Worm (Caenorhabditis elegans) whole organism, late embryonic: ENCODE measurements around the gene irld-42.

Experiments used
- ceh-14 ChIP-seq: sonication (generic microtip); optimal IDR thresholded peaks from 2 replicates; lab custom pipeline; 2016; ENCODE audit warnings: missing genotype, missing genetic modification characterization, missing compliant biosample characterization
- dve-1 ChIP-seq: sonication (generic microtip); optimal IDR thresholded peaks from 2 replicates; lab custom pipeline; 2017; ENCODE audit warnings: antibody characterized with exemption, mild to moderate bottlenecking, missing genetic modification characterization, missing compliant biosample characterization
- hlh-15 ChIP-seq: sonication (generic microtip); optimal IDR thresholded peaks from 2 replicates; lab custom pipeline; 2016; ENCODE audit warnings: missing genetic modification characterization, missing compliant biosample characterization
- hlh-6 ChIP-seq: sonication (generic microtip); optimal IDR thresholded peaks from 2 replicates; lab custom pipeline; 2016; ENCODE audit warnings: missing genotype, missing genetic modification characterization, missing compliant biosample characterization
- nhr-11 ChIP-seq: fragments of 150-350 bp; optimal IDR thresholded peaks from 2 replicates; lab custom pipeline; 2014; ENCODE audit warnings: missing biosample characterization, missing genetic modification characterization
- rnt-1 ChIP-seq: sonication (generic microtip); optimal IDR thresholded peaks from 2 replicates; lab custom pipeline; 2016; ENCODE audit warnings: missing genetic modification characterization, missing compliant biosample characterization
- tbx-7 ChIP-seq: sonication (generic microtip); optimal IDR thresholded peaks from 2 replicates; lab custom pipeline; 2016; ENCODE audit warnings: missing genotype, missing genetic modification characterization, missing compliant biosample characterization
- unc-55 ChIP-seq: sonication (generic microtip); optimal IDR thresholded peaks from 2 replicates; lab custom pipeline; 2017; ENCODE audit warnings: missing biosample characterization, missing genetic modification reagents, missing genetic modification characterization

DNA sequence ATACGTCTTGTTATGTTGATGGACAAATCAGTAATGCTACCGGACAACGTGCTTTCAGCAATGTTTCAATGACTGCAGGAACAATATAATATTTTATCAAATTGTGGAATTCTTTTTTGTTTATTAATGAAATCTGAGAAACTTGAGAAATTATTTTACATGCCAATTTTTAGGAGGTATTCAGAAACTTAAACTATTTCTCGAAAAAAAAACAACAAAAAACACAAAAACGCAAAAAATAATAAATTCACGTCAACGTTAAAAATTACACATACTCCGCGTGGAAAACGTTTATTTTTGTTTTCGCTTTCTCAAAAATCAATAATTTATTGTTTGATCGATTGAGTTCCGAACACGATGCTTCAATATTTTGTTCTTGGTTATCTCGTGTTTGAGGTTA, 26.1 kb upstream of the irld-42 start, which contains the start of gene Y46H3D.1:
- TF ChIP-seq unc-55 (GFP tag; lab: Kevin White, UChicago) (no peak), hlh-6 (tag; lab: Kevin White, UChicago) (no peak), nhr-11 (tag; lab: Kevin White, UChicago) (no peak), hlh-15 (tag; lab: Kevin White, UChicago) (no peak), dve-1 (tag; lab: Kevin White, UChicago) (no peak), tbx-7 (no peak), rnt-1 (tag; lab: Kevin White, UChicago) (no peak), ceh-14 (tag; lab: Kevin White, UChicago) (no peak)
